Worm (Caenorhabditis elegans): ENCODE measurements around the gene srh-41.

DNA sequence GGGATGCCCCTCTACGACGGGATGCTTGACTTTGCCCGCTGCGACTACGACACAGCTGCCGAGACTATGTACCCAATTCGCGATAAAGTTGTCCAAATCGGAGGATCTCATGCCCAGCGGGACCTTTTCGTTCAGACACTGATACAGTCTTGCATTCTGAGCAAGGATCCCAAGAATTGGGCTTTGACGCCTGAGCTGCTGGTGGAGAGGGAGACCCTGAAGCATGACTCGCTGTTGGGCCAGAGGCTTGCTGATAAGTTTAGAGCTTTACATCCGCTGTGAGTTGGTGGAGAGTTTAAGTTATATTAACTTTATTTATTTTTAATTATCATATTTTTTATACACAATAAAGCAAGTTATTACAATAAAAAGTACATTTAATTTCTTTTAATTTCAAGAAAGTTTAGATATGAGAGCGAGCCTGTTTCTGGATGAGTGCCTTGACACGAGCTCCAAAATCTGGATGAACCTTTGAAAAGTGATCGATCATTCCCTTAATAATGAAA, 12.1 kb upstream of the srh-41 start:
- TF ChIP-seq ces-1 (GFP tag; optimal IDR thresholded peaks at IDR 0.05) (no peak), sptf-1 (tag; optimal IDR thresholded peaks at IDR 0.05) (no peak), nhr-77 (tag; optimal IDR thresholded peaks at IDR 0.05) (no peak), mdl-1 (tag; optimal IDR thresholded peaks at IDR 0.05) (no peak), nhr-76 (tag; optimal IDR thresholded peaks at IDR 0.05) (no peak)

Data from whole organism, L1 larva.